Fruit fly (Drosophila melanogaster) whole organism, embryonic: ENCODE measurements around the gene Nak.

Experiments
- Antp ChIP-seq: fragments of 200-800 bp; sonication (Bioruptor generic); optimal IDR thresholded peaks from 3 replicates; lab custom pipeline; 2016; ENCODE audit warnings: missing biosample characterization, missing genetic modification characterization
- CG10462 ChIP-seq: fragments of 200-800 bp; sonication (Bioruptor generic); optimal IDR thresholded peaks from 2 replicates; lab custom pipeline; 2016; ENCODE audit warnings: missing biosample characterization, missing genetic modification characterization
- CG16779 ChIP-seq: fragments of 200-800 bp; sonication (Bioruptor generic); IDR thresholded peaks from 2 replicates; pipeline ENCODE4 v1.3.6; 2022; ENCODE audit warnings: missing biosample characterization, missing genetic modification characterization
- CG17186 ChIP-seq: fragments of 200-800 bp; sonication (Bioruptor generic); optimal IDR thresholded peaks from 3 replicates; lab custom pipeline; 2017; ENCODE audit warnings: missing biosample characterization, missing genetic modification reagents, missing genetic modification characterization
- CG17328 ChIP-seq: fragments of 200-800 bp; sonication (Bioruptor generic); IDR thresholded peaks from 2 replicates; pipeline ENCODE4 v1.3.6; 2022; ENCODE audit warnings: missing biosample characterization, missing genetic modification characterization
- CG17385 ChIP-seq: fragments of 200-800 bp; sonication (Bioruptor generic); optimal IDR thresholded peaks from 3 replicates; lab custom pipeline; 2018; ENCODE audit warnings: missing biosample characterization, mild to moderate bottlenecking, missing genetic modification characterization
- CG1832 ChIP-seq: fragments of 200-800 bp; sonication (Bioruptor generic); optimal IDR thresholded peaks from 2 replicates; lab custom pipeline; 2017; ENCODE audit warnings: missing biosample characterization, mild to moderate bottlenecking, missing genetic modification characterization, inconsistent platforms
- CG18599 ChIP-seq: fragments of 200-800 bp; sonication (Bioruptor generic); optimal IDR thresholded peaks from 3 replicates; lab custom pipeline; 2017; ENCODE audit warnings: missing biosample characterization, missing genetic modification characterization, mild to moderate bottlenecking, moderate library complexity, missing genetic modification reagents
- CG30020 ChIP-seq: fragments of 200-800 bp; optimal IDR thresholded peaks from 2 replicates; lab custom pipeline; 2019; ENCODE audit warnings: missing biosample characterization, mild to moderate bottlenecking, missing genetic modification characterization, moderate library complexity
- CG6683 ChIP-seq: fragments of 200-800 bp; sonication (Bioruptor generic); optimal IDR thresholded peaks from 2 replicates; lab custom pipeline; 2017; ENCODE audit warnings: missing biosample characterization, mild to moderate bottlenecking, missing genetic modification characterization, missing genetic modification reagents
- CG6689 ChIP-seq: fragments of 200-800 bp; sonication (Bioruptor generic); IDR thresholded peaks from 2 replicates; pipeline ENCODE4 v1.3.6; 2022; ENCODE audit warnings: missing biosample characterization, missing genetic modification characterization
- CG7357 ChIP-seq: fragments of 200-800 bp; sonication (Bioruptor generic); IDR thresholded peaks from 3 replicates; pipeline ENCODE4 v1.3.6; 2022; ENCODE audit warnings: missing biosample characterization, missing genetic modification characterization
- CG7963 ChIP-seq: fragments of 200-800 bp; sonication (Bioruptor generic); IDR thresholded peaks from 3 replicates; pipeline ENCODE4 v1.3.6; 2022; ENCODE audit warnings: missing biosample characterization, missing genetic modification characterization; ENCODE audit not compliant: partially characterized antibody
- CG8359 ChIP-seq: fragments of 200-800 bp; sonication (Bioruptor generic); optimal IDR thresholded peaks from 2 replicates; lab custom pipeline; 2017; ENCODE audit warnings: missing biosample characterization, mild to moderate bottlenecking, missing genetic modification characterization, borderline replicate concordance
- CG8478 ChIP-seq: fragments of >200 bp; optimal IDR thresholded peaks from 2 replicates; lab custom pipeline; 2018
- CG9876 ChIP-seq: fragments of 200-800 bp; sonication (Bioruptor generic); optimal IDR thresholded peaks from 2 replicates; lab custom pipeline; 2016; ENCODE audit warnings: missing biosample characterization, missing genetic modification characterization
- Camta ChIP-seq: fragments of 200-800 bp; sonication (Bioruptor generic); optimal IDR thresholded peaks from 2 replicates; lab custom pipeline; 2016; ENCODE audit warnings: missing biosample characterization, missing genetic modification characterization
- CoRest ChIP-seq: fragments of 200-800 bp; sonication (Bioruptor generic); optimal IDR thresholded peaks from 3 replicates; lab custom pipeline; 2018; ENCODE audit warnings: missing biosample characterization, mild to moderate bottlenecking, missing genetic modification characterization, moderate library complexity
- CrebB ChIP-seq: fragments of 200-800 bp; sonication (Bioruptor generic); optimal IDR thresholded peaks from 3 replicates; lab custom pipeline; 2018; ENCODE audit warnings: missing biosample characterization, mild to moderate bottlenecking, missing genetic modification characterization
- NK7.1 ChIP-seq: fragments of 200-800 bp; sonication (Bioruptor generic); optimal IDR thresholded peaks from 3 replicates; lab custom pipeline; 2016; ENCODE audit warnings: missing biosample characterization, missing genetic modification characterization
- Poxn ChIP-seq: fragments of 200-800 bp; sonication (Bioruptor generic); IDR thresholded peaks from 2 replicates; pipeline ENCODE4 v1.3.6; 2022; ENCODE audit warnings: missing biosample characterization, missing genetic modification characterization
- Sox102F ChIP-seq: fragments of 200-800 bp; sonication (Bioruptor generic); optimal IDR thresholded peaks from 2 replicates; lab custom pipeline; 2018; ENCODE audit warnings: missing biosample characterization, mild to moderate bottlenecking, missing genetic modification characterization, moderate library complexity
- YL-1 ChIP-seq: fragments of 200-800 bp; sonication (Bioruptor generic); optimal IDR thresholded peaks from 3 replicates; lab custom pipeline; 2017; ENCODE audit warnings: missing biosample characterization, mild to moderate bottlenecking, missing genetic modification characterization
- bcd ChIP-seq: fragments of 200-800 bp; sonication (Bioruptor generic); optimal IDR thresholded peaks from 2 replicates; lab custom pipeline; 2017; ENCODE audit warnings: missing biosample characterization, mild to moderate bottlenecking, missing genetic modification characterization
- btn ChIP-seq: fragments of 200-800 bp; sonication (Bioruptor generic); optimal IDR thresholded peaks from 2 replicates; lab custom pipeline; 2016; ENCODE audit warnings: missing biosample characterization, missing genetic modification characterization
- croc ChIP-seq: fragments of 200-800 bp; sonication (Bioruptor generic); conservative IDR thresholded peaks from 3 replicates; pipeline ENCODE4 v1.3.6; 2022; ENCODE audit warnings: missing biosample characterization, missing genetic modification characterization
- da ChIP-seq: fragments of 200-800 bp; sonication (Bioruptor generic); optimal IDR thresholded peaks from 2 replicates; lab custom pipeline; 2016; ENCODE audit warnings: missing biosample characterization, missing genetic modification characterization
- dimm ChIP-seq: fragments of 200-800 bp; sonication (Bioruptor generic); IDR thresholded peaks from 2 replicates; pipeline ENCODE4 v1.3.6; 2022; ENCODE audit warnings: missing biosample characterization, missing genetic modification characterization
- disco-r ChIP-seq: fragments of 200-800 bp; sonication (Bioruptor generic); optimal IDR thresholded peaks from 2 replicates; lab custom pipeline; 2016; ENCODE audit warnings: missing biosample characterization, missing genetic modification characterization
- ems ChIP-seq: fragments of 200-800 bp; sonication (Bioruptor generic); optimal IDR thresholded peaks from 3 replicates; lab custom pipeline; 2016; ENCODE audit warnings: missing biosample characterization, missing genetic modification characterization
- eyg ChIP-seq: fragments of 200-800 bp; sonication (Bioruptor generic); optimal IDR thresholded peaks from 3 replicates; lab custom pipeline; 2016; ENCODE audit warnings: missing biosample characterization, missing genetic modification characterization
- gcm ChIP-seq: fragments of 200-800 bp; sonication (Bioruptor generic); optimal IDR thresholded peaks from 2 replicates; lab custom pipeline; 2019; ENCODE audit warnings: missing biosample characterization, mild to moderate bottlenecking, missing genetic modification characterization, moderate library complexity
- gro ChIP-seq: fragments of 200-800 bp; sonication (Bioruptor generic); optimal IDR thresholded peaks from 2 replicates; lab custom pipeline; 2016; ENCODE audit warnings: missing biosample characterization, missing genetic modification characterization
- h ChIP-seq: fragments of >200 bp; optimal IDR thresholded peaks from 2 replicates; lab custom pipeline; 2017
- ham ChIP-seq: fragments of 200-800 bp; sonication (Bioruptor generic); IDR thresholded peaks from 2 replicates; pipeline ENCODE4 v1.3.6; 2022; ENCODE audit warnings: missing biosample characterization, missing genetic modification characterization
- kah ChIP-seq: fragments of 200-800 bp; sonication (Bioruptor generic); optimal IDR thresholded peaks from 2 replicates; lab custom pipeline; 2018; ENCODE audit warnings: missing biosample characterization, mild to moderate bottlenecking, missing genetic modification characterization
- knrl ChIP-seq: fragments of 200-800 bp; sonication (Bioruptor generic); IDR thresholded peaks from 3 replicates; pipeline ENCODE4 v1.3.6; 2022; ENCODE audit warnings: missing biosample characterization, missing genetic modification characterization; ENCODE audit not compliant: partially characterized antibody
- nmo ChIP-seq: fragments of 200-800 bp; sonication (Bioruptor generic); optimal IDR thresholded peaks from 2 replicates; lab custom pipeline; 2018; ENCODE audit warnings: missing biosample characterization, mild to moderate bottlenecking, missing genetic modification characterization, moderate library complexity
- oc ChIP-seq: fragments of 200-800 bp; sonication (Bioruptor generic); optimal IDR thresholded peaks from 2 replicates; lab custom pipeline; 2018; ENCODE audit warnings: missing biosample characterization, mild to moderate bottlenecking, missing genetic modification characterization, moderate library complexity
- org-1 ChIP-seq: fragments of 200-800 bp; sonication (Bioruptor generic); optimal IDR thresholded peaks from 2 replicates; lab custom pipeline; 2017; ENCODE audit warnings: missing biosample characterization, missing genetic modification characterization
- pan ChIP-seq, 4 experiments: fragments of >200 bp in 3 of 4; fragments of 200-800 bp in 1 of 4; sonication (Bioruptor generic) in 1 of 4; optimal IDR thresholded peaks in 3 of 4; IDR thresholded peaks in 1 of 4; 2 replicates each; pipeline versions ENCODE4 v1.3.6 to Lab custom; 2017 to 2022; ENCODE audit warnings: missing biosample characterization in 2 of 4, missing genetic modification characterization in 2 of 4, mixed read lengths in 1 of 4
- psq ChIP-seq: fragments of 200-800 bp; sonication (Bioruptor generic); optimal IDR thresholded peaks from 2 replicates; lab custom pipeline; 2017; ENCODE audit warnings: missing biosample characterization, missing genetic modification characterization
- scrt ChIP-seq: fragments of 200-800 bp; sonication (Bioruptor generic); optimal IDR thresholded peaks from 2 replicates; lab custom pipeline; 2018; ENCODE audit warnings: missing biosample characterization, mild to moderate bottlenecking, missing genetic modification characterization, moderate library complexity
- sens-2 ChIP-seq: fragments of 200-800 bp; sonication (Bioruptor generic); IDR thresholded peaks from 2 replicates; pipeline ENCODE4 v1.3.6; 2022; ENCODE audit warnings: missing biosample characterization, missing genetic modification characterization
- slou ChIP-seq: fragments of 200-800 bp; sonication (Bioruptor generic); optimal IDR thresholded peaks from 3 replicates; lab custom pipeline; 2016; ENCODE audit warnings: missing biosample characterization, missing genetic modification characterization
- tin ChIP-seq: fragments of 200-800 bp; sonication (Bioruptor generic); optimal IDR thresholded peaks from 3 replicates; lab custom pipeline; 2016; ENCODE audit warnings: missing biosample characterization, missing genetic modification characterization
- trh ChIP-seq: fragments of 200-800 bp; sonication (Bioruptor generic); optimal IDR thresholded peaks from 2 replicates; lab custom pipeline; 2016; ENCODE audit warnings: missing biosample characterization, missing genetic modification characterization
- ttk ChIP-seq: fragments of 200-800 bp; sonication (Bioruptor generic); IDR thresholded peaks from 2 replicates; pipeline ENCODE4 v2.1.2; 2022; ENCODE audit warnings: missing biosample characterization, missing genetic modification characterization
- unpg ChIP-seq: fragments of 200-800 bp; sonication (Bioruptor generic); optimal IDR thresholded peaks from 3 replicates; lab custom pipeline; 2018; ENCODE audit warnings: missing biosample characterization, mild to moderate bottlenecking, missing genetic modification characterization, moderate library complexity
- usp ChIP-seq: fragments of >200 bp; optimal IDR thresholded peaks from 2 replicates; lab custom pipeline; 2017; ENCODE audit warnings: missing biosample characterization, missing genetic modification characterization
- vvl ChIP-seq: fragments of 200-800 bp; sonication (Bioruptor generic); IDR thresholded peaks from 2 replicates; pipeline ENCODE4 v1.3.6; 2022; ENCODE audit warnings: missing biosample characterization, missing genetic modification characterization
- zfh2 ChIP-seq: fragments of 200-800 bp; sonication (Bioruptor generic); optimal IDR thresholded peaks from 2 replicates; lab custom pipeline; 2016; ENCODE audit warnings: missing biosample characterization, missing genetic modification characterization

The Nak gene

DNA sequence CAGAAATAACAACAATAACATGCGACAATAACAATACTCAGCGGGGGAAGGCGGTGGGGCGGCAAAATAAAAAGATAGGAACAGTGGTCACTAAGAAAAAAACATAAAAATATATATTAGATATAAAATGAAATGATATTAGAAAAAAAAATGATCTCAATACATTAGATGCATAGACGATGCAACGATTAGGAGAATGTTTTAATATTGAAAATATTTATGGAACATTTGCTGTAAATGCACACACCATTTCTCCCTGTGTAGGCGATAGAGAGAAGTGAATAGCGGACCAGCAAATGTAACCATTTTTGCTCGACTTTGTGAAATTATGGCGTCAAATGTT, 2.4 kb downstream of the Nak start (continued):
- no peak for TF ChIP-seq btn (GFP tag; lab: Kevin White, UChicago)
- peak; percentile 18 for TF ChIP-seq eyg
- TF ChIP-seq nmo (GFP tag; lab: Kevin White, UChicago) = peak; percentile 65
- TF ChIP-seq gro (GFP tag; lab: Kevin White, UChicago) = peak; percentile 61
- TF ChIP-seq tin (GFP tag; lab: Kevin White, UChicago) = peak; percentile 62
- TF ChIP-seq CG17186 = no peak
- peak; percentile 90 for TF ChIP-seq ham (GFP tag; lab: Robert Waterston, UW)
- TF ChIP-seq disco-r (GFP tag; lab: Kevin White, UChicago) = peak; percentile 0
- TF ChIP-seq Antp (GFP tag; lab: Kevin White, UChicago) = no peak
- TF ChIP-seq bcd (GFP tag; lab: Kevin White, UChicago) = peak; percentile 75
- TF ChIP-seq vvl (GFP tag; lab: Robert Waterston, UW) = peak; percentile 92
- TF ChIP-seq CG17328 = peak; percentile 85
- TF ChIP-seq sens-2 (GFP tag; lab: Robert Waterston, UW) = peak; percentile 36; the same call in 1 of the 2 replicates
- TF ChIP-seq CG18599 (GFP tag; lab: Kevin White, UChicago) = peak; percentile 93
- TF ChIP-seq CG8478 = no peak
- TF ChIP-seq h (lab: Kevin White, UChicago) = no peak
- peak; percentile 86 for TF ChIP-seq Poxn (GFP tag; lab: Robert Waterston, UW)
- TF ChIP-seq CG7357 (GFP tag; lab: Robert Waterston, UW) = peak; percentile 77
- no peak for TF ChIP-seq CG7963
- TF ChIP-seq CG30020 (tag; lab: Kevin White, UChicago) = no peak
- TF ChIP-seq CG10462 (GFP tag; lab: Kevin White, UChicago) = peak; percentile 0
- no peak for TF ChIP-seq CG1832 (GFP tag; lab: Kevin White, UChicago)
- peak; percentile 84 for TF ChIP-seq ttk
- peak; percentile 88 for TF ChIP-seq CG6689 (GFP tag; lab: Robert Waterston, UW)
- peak; percentile 11 for TF ChIP-seq psq (GFP tag; lab: Kevin White, UChicago)
- peak; percentile 76 for TF ChIP-seq scrt (GFP tag; lab: Kevin White, UChicago)
- no peak for TF ChIP-seq trh (GFP tag; lab: Kevin White, UChicago)
- TF ChIP-seq gcm (GFP tag; lab: Kevin White, UChicago) = peak; percentile 26
- TF ChIP-seq CrebB = peak; percentile 29
- peak; percentile 33 for TF ChIP-seq ems (GFP tag; lab: Kevin White, UChicago)
- no peak for TF ChIP-seq da (GFP tag; lab: Kevin White, UChicago)
- peak; percentile 68 for TF ChIP-seq Sox102F (GFP tag; lab: Kevin White, UChicago)
- TF ChIP-seq usp (GFP tag; lab: Kevin White, UChicago) = no peak
- peak; percentile 21 for TF ChIP-seq kah
- peak; percentile 56 for TF ChIP-seq croc (GFP tag; lab: Robert Waterston, UW)
- TF ChIP-seq knrl (GFP tag; lab: Robert Waterston, UW) = no peak
- TF ChIP-seq CG17385 (GFP tag; lab: Kevin White, UChicago) = peak; percentile 70
- peak; percentile 63 for TF ChIP-seq slou (GFP tag; lab: Kevin White, UChicago)
- peak; percentile 16 for TF ChIP-seq oc (tag; lab: Kevin White, UChicago)
- TF ChIP-seq NK7.1 (GFP tag; lab: Kevin White, UChicago) = peak; percentile 10
- TF ChIP-seq CG9876 (GFP tag; lab: Kevin White, UChicago) = no peak
- TF ChIP-seq org-1 = peak; percentile 58
- no peak for TF ChIP-seq YL-1
- no peak for TF ChIP-seq CG16779 (GFP tag; lab: Robert Waterston, UW)
- peak; percentile 79 for TF ChIP-seq unpg (GFP tag; lab: Kevin White, UChicago)
- TF ChIP-seq Camta (GFP tag; lab: Kevin White, UChicago) = no peak
- TF ChIP-seq dimm = peak; percentile 52
- peak; percentile 55 for TF ChIP-seq zfh2 (GFP tag; lab: Kevin White, UChicago)
- peak; percentile 73 for TF ChIP-seq CoRest
- peak; percentile 60 for TF ChIP-seq CG6683
- peak; percentile 22 for TF ChIP-seq CG8359 (GFP tag; lab: Kevin White, UChicago)
- TF ChIP-seq pan (optimal IDR thresholded peaks at IDR 0.05; lab: Kevin White, UChicago) = no peak
- peak in 1 of 2 experiments; percentile 92 for TF ChIP-seq pan (GFP tag; optimal IDR thresholded peaks at IDR 0.05 in 1 of 2, IDR thresholded peaks at IDR 0.05 in 1 of 2)
